Fruit fly (Drosophila melanogaster): ENCODE results near the gene cpo.

cpo gene

DNA sequence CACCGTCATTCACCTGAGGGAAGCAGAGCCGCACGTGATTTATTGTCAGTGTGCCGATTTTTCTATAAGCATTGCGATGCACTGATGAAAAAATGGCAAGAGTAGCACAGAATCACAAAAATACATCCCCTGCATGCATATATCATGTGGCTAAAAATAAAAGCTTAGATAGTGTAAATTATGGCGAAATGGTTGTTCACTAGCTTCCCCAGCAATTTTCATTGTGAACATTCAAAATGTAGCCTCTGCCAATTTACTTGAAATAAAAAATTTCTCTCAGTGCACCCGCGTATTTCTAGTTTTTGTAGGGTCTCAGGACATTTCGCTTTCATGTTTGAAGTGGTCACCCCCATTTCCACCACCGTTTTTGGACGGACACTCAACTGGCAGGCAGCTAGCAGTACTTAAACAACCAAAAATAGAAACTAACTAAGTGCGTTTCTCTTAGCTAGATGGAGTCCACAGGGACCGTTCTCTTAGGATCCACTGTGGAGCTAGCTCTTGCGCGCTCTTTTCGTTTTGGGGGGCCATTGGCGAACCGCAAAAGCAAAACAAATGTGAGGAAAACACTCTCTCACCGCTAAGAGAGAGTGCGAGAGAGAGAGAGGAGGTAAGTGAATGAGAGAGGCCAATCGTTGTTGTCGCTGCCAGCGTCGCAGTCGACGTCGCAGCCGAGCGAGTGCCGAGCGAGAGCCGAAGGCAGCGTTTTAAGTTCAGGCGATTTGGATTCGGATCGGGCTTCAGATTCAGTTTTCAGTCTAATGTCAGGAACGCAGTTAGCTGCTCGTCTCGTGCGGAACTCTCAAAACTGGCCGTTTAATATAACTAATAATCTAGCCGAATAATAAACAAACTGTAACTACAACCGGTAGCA is 24.0 kb downstream of the cpo start (continued):
- no peak for TF ChIP-seq schlank (tag; optimal IDR thresholded peaks at IDR 0.05)
- TF ChIP-seq CG6689 (GFP tag; IDR thresholded peaks at IDR 0.05) = peak; percentile 51
- peak; percentile 30 for TF ChIP-seq tio (GFP tag; optimal IDR thresholded peaks at IDR 0.05)
- peak; percentile 60 for TF ChIP-seq lilli (GFP tag; optimal IDR thresholded peaks at IDR 0.05)
- TF ChIP-seq zfh2 (GFP tag; optimal IDR thresholded peaks at IDR 0.05) = peak; percentile 25
- TF ChIP-seq CG1602 (GFP tag; optimal IDR thresholded peaks at IDR 0.05) = peak; percentile 52
- no peak for TF ChIP-seq Dfd (GFP tag; optimal IDR thresholded peaks at IDR 0.05)
- TF ChIP-seq chif (GFP tag; optimal IDR thresholded peaks at IDR 0.05) = peak; percentile 31 to 71
- no peak for TF ChIP-seq twi (tag; optimal IDR thresholded peaks at IDR 0.05)
- no peak for TF ChIP-seq Neu2 (GFP tag; optimal IDR thresholded peaks at IDR 0.05; ENCODE audit: borderline replicate concordance)
- peak; percentile 55 for TF ChIP-seq btn (GFP tag; optimal IDR thresholded peaks at IDR 0.05)
- TF ChIP-seq CG31441 (GFP tag; IDR thresholded peaks at IDR 0.05) = peak; percentile 71
- no peak for TF ChIP-seq Hey (tag; optimal IDR thresholded peaks at IDR 0.05)
- TF ChIP-seq Hmx (GFP tag; optimal IDR thresholded peaks at IDR 0.05) = no peak
- peak; percentile 20 for TF ChIP-seq CG8089 (GFP tag; optimal IDR thresholded peaks at IDR 0.05)
- no peak for TF ChIP-seq CG12219 (GFP tag; optimal IDR thresholded peaks at IDR 0.05)
- TF ChIP-seq HLHmδ (GFP tag; optimal IDR thresholded peaks at IDR 0.05) = no peak
- TF ChIP-seq vvl (GFP tag; IDR thresholded peaks at IDR 0.05) = peak; percentile 32; the same call in 1 of the 2 replicates
- TF ChIP-seq Optix (GFP tag; IDR thresholded peaks at IDR 0.05) = peak; percentile 21; the same call in 1 of the 3 replicates
- TF ChIP-seq ac (GFP tag; optimal IDR thresholded peaks at IDR 0.05) = no peak
- peak; percentile 36 for TF ChIP-seq crc (GFP tag; optimal IDR thresholded peaks at IDR 0.05)
- no peak for TF ChIP-seq TFAM (GFP tag; optimal IDR thresholded peaks at IDR 0.05)
- TF ChIP-seq psq (GFP tag; optimal IDR thresholded peaks at IDR 0.05) = no peak
- no peak for TF ChIP-seq en (GFP tag; optimal IDR thresholded peaks at IDR 0.05)
- TF ChIP-seq gem (tag; optimal IDR thresholded peaks at IDR 0.05) = peak; percentile 74
- no peak for TF ChIP-seq Dip2 (GFP tag; IDR thresholded peaks at IDR 0.05)
- TF ChIP-seq CG8290 (GFP tag; optimal IDR thresholded peaks at IDR 0.05) = no peak
- peak in 1 of 2 experiments; percentile 6 for TF ChIP-seq CG8290 (tag; optimal IDR thresholded peaks at IDR 0.05)
- peak; percentile 49 for TF ChIP-seq Ssrp (tag; optimal IDR thresholded peaks at IDR 0.05)
- peak; percentile 23; the same call in 1 of the 2 replicates for TF ChIP-seq CG10366 (GFP tag; IDR thresholded peaks at IDR 0.05)
- no peak for TF ChIP-seq CG3065 (GFP tag; optimal IDR thresholded peaks at IDR 0.05)
- no peak for TF ChIP-seq CG14667 (GFP tag; IDR thresholded peaks at IDR 0.05)
- peak; percentile 41 for TF ChIP-seq CG12155 (GFP tag; optimal IDR thresholded peaks at IDR 0.05)
- no peak for TF ChIP-seq vfl (GFP tag; optimal IDR thresholded peaks at IDR 0.05)
- no peak for TF ChIP-seq mld (GFP tag; IDR thresholded peaks at IDR 0.05; ENCODE audit: partially characterized antibody)
- TF ChIP-seq CG4820 (GFP tag; optimal IDR thresholded peaks at IDR 0.05) = peak; percentile 12
- TF ChIP-seq jing (GFP tag; optimal IDR thresholded peaks at IDR 0.05) = peak; percentile 76
- TF ChIP-seq Atf6 (GFP tag; IDR thresholded peaks at IDR 0.05) = no peak
- TF ChIP-seq CG6272 (GFP tag; IDR thresholded peaks at IDR 0.05) = 0 out of 2 replicates have a peak, but pooled peaks have one; percentile 5
- TF ChIP-seq Usf (GFP tag; optimal IDR thresholded peaks at IDR 0.05) = no peak
- peak; percentile 33 for TF ChIP-seq gro (GFP tag; optimal IDR thresholded peaks at IDR 0.05)
- TF ChIP-seq sna (GFP tag; IDR thresholded peaks at IDR 0.05; ENCODE audit: partially characterized antibody) = peak; percentile 68
- no peak for TF ChIP-seq CG11093 (GFP tag; IDR thresholded peaks at IDR 0.05)
- no peak for TF ChIP-seq CG4360 (GFP tag; IDR thresholded peaks at IDR 0.05)
- peak; percentile 16 for TF ChIP-seq sqz (GFP tag; optimal IDR thresholded peaks at IDR 0.05)
- TF ChIP-seq CG9215 (GFP tag; IDR thresholded peaks at IDR 0.05) = peak; percentile 39; the same call in 1 of the 2 replicates
- TF ChIP-seq Stat92E (GFP tag; optimal IDR thresholded peaks at IDR 0.05) = peak in 1 of 3 experiments; percentile 5
- TF ChIP-seq Bteb2 (GFP tag; optimal IDR thresholded peaks at IDR 0.05) = no peak
- TF ChIP-seq CG11723 (GFP tag; optimal IDR thresholded peaks at IDR 0.05) = peak; percentile 38
- peak; percentile 6 for TF ChIP-seq Mad (GFP tag; optimal IDR thresholded peaks at IDR 0.05)

Data from whole organism, embryonic.